Worm (Caenorhabditis elegans): ENCODE results near the gene C01B10.44.

Gene C01B10.44

ce11 chrIV:6653663-6654201, 30.2 kb downstream of the C01B10.44 start (continued):
- TF ChIP-seq hlh-11 (tag; optimal IDR thresholded peaks at IDR 0.05) (peak; percentile 61), mes-2 (tag; optimal IDR thresholded peaks at IDR 0.05; ENCODE audit: poor library complexity, severe bottlenecking) (no peak), nhr-11 (tag; optimal IDR thresholded peaks at IDR 0.05) (no peak), nhr-28 (tag; optimal IDR thresholded peaks at IDR 0.05) (peak; percentile 50), dmd-8 (GFP tag; IDR thresholded peaks at IDR 0.05) (no peak), unc-62 (GFP tag; optimal IDR thresholded peaks at IDR 0.05 in 1 of 2) (no peak), unc-62 (tag; optimal IDR thresholded peaks at IDR 0.05) (no peak), Y48G9A.11 (GFP tag; IDR thresholded peaks at IDR 0.05) (no peak), attf-4 (tag; optimal IDR thresholded peaks at IDR 0.05) (no peak), dpl-1 (GFP tag; optimal IDR thresholded peaks at IDR 0.05) (no peak), saeg-2 (GFP tag; IDR thresholded peaks at IDR 0.05) (no peak), pha-4 (GFP tag; IDR thresholded peaks at IDR 0.05) (no peak), pha-4 (tag; optimal IDR thresholded peaks at IDR 0.05) (no peak), mxl-3 (GFP tag; optimal IDR thresholded peaks at IDR 0.05) (peak; percentile 21), ceh-32 (tag; optimal IDR thresholded peaks at IDR 0.05; ENCODE audit: poor library complexity) (no peak)

ce11 chrIV:6655747-6656146, 32.3 kb downstream of the C01B10.44 start:
- TF ChIP-seq nhr-28 (tag; optimal IDR thresholded peaks at IDR 0.05) (peak; percentile 60), mxl-3 (GFP tag; optimal IDR thresholded peaks at IDR 0.05) (peak; percentile 73), mdl-1 (tag; optimal IDR thresholded peaks at IDR 0.05) (peak in 1 of 2 experiments; percentile 46), jun-1 (tag; optimal IDR thresholded peaks at IDR 0.05) (no peak), hlh-30 (tag; optimal IDR thresholded peaks at IDR 0.05; ENCODE audit: insufficient read depth) (peak; percentile 36), rbr-2 (tag; optimal IDR thresholded peaks at IDR 0.05) (no peak), hlh-11 (tag; optimal IDR thresholded peaks at IDR 0.05) (peak; percentile 28), aha-1 (tag) (peak; percentile 2), ceh-32 (tag; optimal IDR thresholded peaks at IDR 0.05; ENCODE audit: poor library complexity) (no peak)

DNA sequence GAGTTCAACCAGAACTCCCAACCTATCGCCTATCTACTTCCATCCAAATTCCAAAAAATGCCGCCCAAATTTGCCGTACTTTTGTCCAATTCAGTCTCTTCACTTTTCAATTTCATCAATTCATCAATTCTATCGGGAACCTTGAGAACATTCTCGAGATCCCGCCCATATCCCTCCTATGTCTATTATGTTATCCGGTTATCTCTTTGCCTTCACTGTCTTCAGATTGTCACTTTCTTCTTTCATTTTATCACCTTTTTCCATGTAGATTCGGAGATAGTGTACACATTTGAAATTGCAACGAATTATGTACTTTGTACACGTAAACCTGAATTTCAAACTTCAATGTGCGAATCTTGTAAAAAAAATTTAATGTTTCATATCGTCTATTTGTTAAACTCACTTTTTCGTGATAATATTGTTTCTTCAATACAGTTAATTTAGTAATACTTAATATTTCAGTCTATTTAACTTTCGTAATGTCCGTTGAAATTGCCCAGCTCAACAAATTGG, 34.1 kb downstream of the C01B10.44 start, which contains the start of gene C01B10.11:
Gene C01B10.11, plus strand, starts transcription at position 463 of the 513 bp plus-strand sequence.
- no peak for TF ChIP-seq F10B5.3 (tag; optimal IDR thresholded peaks at IDR 0.05)
- peak; percentile 3 for TF ChIP-seq hlh-11 (tag; optimal IDR thresholded peaks at IDR 0.05)
- TF ChIP-seq nhr-28 (tag; optimal IDR thresholded peaks at IDR 0.05) = peak; percentile 32
- peak; percentile 26 for TF ChIP-seq aha-1 (tag)

DNA sequence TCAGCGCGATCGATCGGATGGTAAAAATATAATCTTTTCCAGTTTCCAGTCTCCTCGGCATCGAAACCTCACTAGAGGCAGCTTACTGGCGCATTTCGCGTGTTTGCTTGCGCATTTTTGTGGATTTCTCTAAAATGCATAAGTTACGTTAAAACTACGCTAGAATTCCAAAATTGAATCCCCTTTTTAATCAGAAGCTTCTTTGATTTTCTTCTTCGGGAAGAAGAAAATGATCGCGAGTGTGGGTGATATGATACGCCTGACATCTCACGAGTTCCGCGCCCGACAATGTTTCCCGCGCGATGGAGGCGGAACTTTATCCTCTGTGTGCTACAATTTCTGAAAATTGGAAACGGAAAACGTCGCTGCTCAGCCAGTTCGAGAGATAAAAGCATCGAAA, 40.8 kb downstream of the C01B10.44 start:
- peak; percentile 11 for TF ChIP-seq snpc-4 (tag; optimal IDR thresholded peaks at IDR 0.05)
- TF ChIP-seq egl-43 (GFP tag; IDR thresholded peaks at IDR 0.05) = no peak
- peak; percentile 78 for TF ChIP-seq ama-1 (optimal IDR thresholded peaks at IDR 0.05)
- TF ChIP-seq jun-1 (tag; optimal IDR thresholded peaks at IDR 0.05) = no peak
- peak; percentile 32 for TF ChIP-seq mes-2 (tag; optimal IDR thresholded peaks at IDR 0.05; ENCODE audit: poor library complexity, severe bottlenecking)
- TF ChIP-seq arid-1 (GFP tag; conservative IDR thresholded peaks at IDR 0.05) = no peak
- TF ChIP-seq ceh-32 (tag; optimal IDR thresholded peaks at IDR 0.05; ENCODE audit: poor library complexity) = no peak
- no peak for TF ChIP-seq R02D3.7 (tag; optimal IDR thresholded peaks at IDR 0.05)
- TF ChIP-seq ceh-44 (GFP tag; IDR thresholded peaks at IDR 0.05) = 0 out of 2 replicates have a peak, but pooled peaks have one; percentile 27
- peak; percentile 97 for TF ChIP-seq snpc-1.2 (GFP tag; IDR thresholded peaks at IDR 0.05)
- TF ChIP-seq F37D6.2 (tag; optimal IDR thresholded peaks at IDR 0.05) = no peak
- no peak for TF ChIP-seq unc-130 (GFP tag; optimal IDR thresholded peaks at IDR 0.05)
- TF ChIP-seq F49E8.2 (tag; optimal IDR thresholded peaks at IDR 0.05; ENCODE audit: borderline replicate concordance) = peak; percentile 93
- TF ChIP-seq nhr-237 (tag; optimal IDR thresholded peaks at IDR 0.05) = no peak

DNA sequence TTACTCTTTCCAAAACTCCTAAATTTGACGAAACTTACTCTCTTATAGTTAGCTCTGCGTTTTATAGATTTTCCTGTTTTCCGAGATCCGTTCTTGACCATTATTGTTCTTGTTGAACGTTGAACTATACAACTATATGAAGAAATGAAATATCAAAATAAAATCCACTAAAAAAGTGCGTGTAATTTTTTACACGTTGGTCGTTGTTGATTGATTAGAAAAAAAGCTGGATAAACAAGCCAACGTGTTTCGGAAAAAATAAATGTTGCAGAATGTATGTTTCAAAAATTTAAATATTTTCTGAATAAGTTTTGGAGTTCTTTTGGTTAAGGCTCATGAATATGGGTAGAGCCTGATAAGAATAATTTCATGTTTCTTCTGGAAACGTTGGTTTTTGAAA, 44.4 kb downstream of the C01B10.44 start, which contains the start of gene Y73B6A.1:
Gene Y73B6A.1, minus strand, starts transcription at position 101 of the 400 bp plus-strand sequence.
- TF ChIP-seq daf-8 (GFP tag; IDR thresholded peaks at IDR 0.05) = no peak
- TF ChIP-seq mxl-3 (GFP tag; optimal IDR thresholded peaks at IDR 0.05) = no peak
- no peak for TF ChIP-seq php-3 (GFP tag; IDR thresholded peaks at IDR 0.05)
- no peak for TF ChIP-seq ZK337.2 (GFP tag; IDR thresholded peaks at IDR 0.05)
- no peak for TF ChIP-seq nhr-11 (tag; optimal IDR thresholded peaks at IDR 0.05)
- TF ChIP-seq zag-1 (tag; optimal IDR thresholded peaks at IDR 0.05) = no peak
- TF ChIP-seq dve-1 (tag; optimal IDR thresholded peaks at IDR 0.05; ENCODE audit: insufficient read depth) = no peak
- no peak for TF ChIP-seq jun-1 (tag; optimal IDR thresholded peaks at IDR 0.05)
- TF ChIP-seq lin-15B (tag; optimal IDR thresholded peaks at IDR 0.05) = no peak
